Fruit fly (Drosophila melanogaster) whole organism, wandering third instar larva: ENCODE results near the gene AnxB9.

Experiments used
- Abd-B ChIP-seq: fragments of >200 bp; optimal IDR thresholded peaks from 2 replicates; lab custom pipeline; 2017; ENCODE audit warnings: missing biosample characterization, missing genetic modification characterization
- GATAd ChIP-seq: sonication (Bioruptor generic); optimal IDR thresholded peaks from 2 replicates; lab custom pipeline; 2016; ENCODE audit warnings: missing biosample characterization, missing genetic modification characterization
- Hr83 ChIP-seq: fragments of 200-300 bp; sonication (Bioruptor generic); optimal IDR thresholded peaks from 2 replicates; lab custom pipeline; 2016; ENCODE audit warnings: missing biosample characterization, mild to moderate bottlenecking, missing genetic modification characterization, moderate library complexity; ENCODE audit not compliant: poor library complexity, severe bottlenecking
- Myc ChIP-seq: fragments of >200 bp; optimal IDR thresholded peaks from 2 replicates; lab custom pipeline; 2017
- pan ChIP-seq: fragments of >200 bp; optimal IDR thresholded peaks from 2 replicates; lab custom pipeline; 2017
- sv ChIP-seq: fragments of 200-800 bp; sonication (Bioruptor generic); optimal IDR thresholded peaks from 3 replicates; lab custom pipeline; 2016; ENCODE audit warnings: missing biosample characterization, missing genetic modification characterization
- usp ChIP-seq: fragments of >200 bp; optimal IDR thresholded peaks from 2 replicates; lab custom pipeline; 2017; ENCODE audit warnings: missing biosample characterization, missing genetic modification characterization
- woc ChIP-seq: sonication (Bioruptor generic); optimal IDR thresholded peaks from 2 replicates; lab custom pipeline; 2016; ENCODE audit warnings: missing biosample characterization, mild to moderate bottlenecking, missing genetic modification characterization

dm6 chr3R:21048729-21049128 is 16.3 kb upstream of the AnxB9 start, which contains the start of gene CG7079:
- TF ChIP-seq Myc (lab: Kevin White, UChicago), result no peak
- no peak for TF ChIP-seq woc
- TF ChIP-seq Abd-B (GFP tag; lab: Kevin White, UChicago), result no peak
- TF ChIP-seq Hr83 (GFP tag; lab: Kevin White, UChicago), result no peak
- no peak for TF ChIP-seq sv (GFP tag; lab: Kevin White, UChicago)
- no peak for TF ChIP-seq usp (GFP tag; lab: Kevin White, UChicago)
- TF ChIP-seq GATAd (GFP tag; lab: Kevin White, UChicago), result no peak
- TF ChIP-seq pan (lab: Kevin White, UChicago), result no peak
